Worm (Caenorhabditis elegans): Measurements from ENCODE around the gene C10C6.3.

DNA sequence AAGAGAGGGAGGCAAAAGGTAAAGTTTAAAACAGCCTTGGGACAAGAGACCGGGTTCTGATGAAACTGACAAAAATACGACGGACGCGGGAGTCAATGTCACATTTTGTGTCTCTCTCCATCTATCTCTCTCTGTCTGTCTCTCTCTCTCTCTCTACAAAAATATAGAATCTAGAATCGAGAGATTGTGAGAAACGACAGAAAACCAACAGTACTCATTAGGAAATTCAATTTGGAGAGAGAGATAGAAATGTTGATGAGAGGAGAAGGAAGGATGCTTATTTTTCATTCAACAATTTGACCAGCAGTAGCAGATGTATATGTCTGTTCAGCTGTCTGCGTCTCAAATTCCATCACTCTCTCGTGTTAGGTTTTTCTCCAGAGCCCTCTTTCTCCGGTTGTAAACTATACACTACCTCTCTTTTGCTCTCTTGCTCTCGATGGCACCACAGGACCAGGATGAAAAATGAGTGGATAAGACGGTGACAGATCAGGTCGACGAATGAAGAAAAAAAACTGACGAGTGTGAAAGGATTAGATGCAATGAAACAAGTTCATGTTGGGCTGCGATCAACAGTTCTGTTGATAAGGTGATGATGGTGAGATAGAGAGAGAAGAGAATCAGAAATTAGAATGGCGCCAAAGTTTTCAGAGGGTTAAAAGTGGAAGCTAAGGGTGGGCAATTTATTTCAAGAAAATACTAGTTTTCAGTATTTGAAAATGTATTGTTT, 24.8 kb upstream of the C10C6.3 start:
- TF ChIP-seq snpc-1.2 (GFP tag; IDR thresholded peaks at IDR 0.05): no peak
- no peak for TF ChIP-seq pqm-1 (tag; optimal IDR thresholded peaks at IDR 0.05)
- no peak for TF ChIP-seq nhr-102 (tag; optimal IDR thresholded peaks at IDR 0.05)
- TF ChIP-seq fkh-10 (GFP tag; optimal IDR thresholded peaks at IDR 0.05): no peak
- no peak for TF ChIP-seq ceh-82 (tag; optimal IDR thresholded peaks at IDR 0.05)
- peak in 1 of 2 experiments; percentile 95 for TF ChIP-seq unc-62 (GFP tag; optimal IDR thresholded peaks at IDR 0.05 in 1 of 2)
- no peak for TF ChIP-seq unc-62 (tag; optimal IDR thresholded peaks at IDR 0.05)
- TF ChIP-seq nhr-77 (tag; optimal IDR thresholded peaks at IDR 0.05): no peak
- TF ChIP-seq ceh-28 (tag; optimal IDR thresholded peaks at IDR 0.05): no peak
- TF ChIP-seq unc-39 (tag; optimal IDR thresholded peaks at IDR 0.05): no peak
- peak; percentile 1 to 64 for TF ChIP-seq mdl-1 (tag; optimal IDR thresholded peaks at IDR 0.05)
- TF ChIP-seq aly-2 (tag; optimal IDR thresholded peaks at IDR 0.05): no peak
- TF ChIP-seq ZK546.5 (tag; optimal IDR thresholded peaks at IDR 0.05): no peak
- TF ChIP-seq lir-3 (tag; optimal IDR thresholded peaks at IDR 0.05): no peak

Measured in whole organism, L4 larva.